Worm (Caenorhabditis elegans) whole organism, L4 larva: ENCODE results near the gene ZK1127.13.

Source experiments
- Y75B8A.6 ChIP-seq: fragments of 200-800 bp; sonication (Bioruptor generic); IDR thresholded peaks from 2 replicates; pipeline ENCODE4 v1.3.6; 2022; ENCODE audit warnings: missing genetic modification reagents, missing genetic modification characterization, missing compliant biosample characterization
- aly-2 ChIP-seq: sonication (generic microtip); optimal IDR thresholded peaks from 2 replicates; lab custom pipeline; 2018; ENCODE audit warnings: missing biosample characterization, missing genetic modification characterization
- ceh-32 ChIP-seq: sonication (generic microtip); optimal IDR thresholded peaks from 2 replicates; lab custom pipeline; 2016; ENCODE audit warnings: mild to moderate bottlenecking, missing genetic modification characterization, missing compliant biosample characterization; ENCODE audit not compliant: poor library complexity
- dmd-8 ChIP-seq: fragments of 200-800 bp; sonication (Bioruptor generic); IDR thresholded peaks from 2 replicates; pipeline ENCODE4 v1.3.6; 2022; ENCODE audit warnings: missing genetic modification characterization, missing compliant biosample characterization
- hlh-30 ChIP-seq: sonication (generic microtip); optimal IDR thresholded peaks from 2 replicates; lab custom pipeline; 2017; ENCODE audit warnings: antibody characterized with exemption, mild to moderate bottlenecking, missing genetic modification characterization, missing compliant biosample characterization; ENCODE audit not compliant: insufficient read depth
- jun-1 ChIP-seq: fragments of 150-350 bp; optimal IDR thresholded peaks from 2 replicates; lab custom pipeline; 2014; ENCODE audit warnings: missing biosample characterization, missing genetic modification reagents, missing genetic modification characterization
- lsy-2 ChIP-seq, 2 experiments: fragments of 150-350 bp in 1 of 2; sonication (generic microtip) in 1 of 2; optimal IDR thresholded peaks; 2 replicates each; lab custom pipeline; 2014 to 2017; ENCODE audit warnings: missing biosample characterization in 2 of 2, missing genetic modification characterization in 2 of 2
- nhr-11 ChIP-seq: fragments of 150-350 bp; optimal IDR thresholded peaks from 2 replicates; lab custom pipeline; 2014; ENCODE audit warnings: missing biosample characterization, missing genetic modification characterization
- skn-1 ChIP-seq: fragments of 150-350 bp; optimal IDR thresholded peaks from 2 replicates; lab custom pipeline; 2014; ENCODE audit warnings: missing biosample characterization, missing genetic modification characterization
- unc-62 ChIP-seq, 3 experiments: fragments of 150-350 bp in 1 of 3; sonication (generic microtip); optimal IDR thresholded peaks in 2 of 3; peaks in 1 of 3; 1 replicate in 1 of 3; 2 replicates in 2 of 3; lab custom pipeline; 2014 to 2017; ENCODE audit warnings: missing biosample characterization in 3 of 3, missing genetic modification characterization in 3 of 3, missing genetic modification reagents in 3 of 3, missing genotype in 1 of 3
- zip-2 ChIP-seq: fragments of 150-350 bp; optimal IDR thresholded peaks from 2 replicates; lab custom pipeline; 2014; ENCODE audit warnings: missing biosample characterization, missing genetic modification characterization
- ztf-11 ChIP-seq: fragments of 150-350 bp; optimal IDR thresholded peaks from 2 replicates; lab custom pipeline; 2014; ENCODE audit warnings: missing biosample characterization, missing genetic modification characterization
- ztf-7 ChIP-seq: fragments of 150-350 bp; optimal IDR thresholded peaks from 2 replicates; lab custom pipeline; 2014; ENCODE audit warnings: missing biosample characterization, missing genetic modification characterization

- no peak for TF ChIP-seq lsy-2 (tag; optimal IDR thresholded peaks at IDR 0.05; lab: Kevin White, UChicago)
- TF ChIP-seq aly-2: no peak
- TF ChIP-seq ztf-7 (tag; lab: Kevin White, UChicago): no peak
- TF ChIP-seq unc-62 (GFP tag; optimal IDR thresholded peaks at IDR 0.05 in 1 of 2; lab: Kevin White, UChicago): peak in 1 of 2 experiments; percentile 19
- TF ChIP-seq unc-62 (tag; optimal IDR thresholded peaks at IDR 0.05; lab: Kevin White, UChicago): no peak
- TF ChIP-seq jun-1: no peak
- TF ChIP-seq ceh-32 (tag; lab: Kevin White, UChicago): no peak
- TF ChIP-seq skn-1: no peak
- TF ChIP-seq Y75B8A.6 (GFP tag; lab: Robert Waterston, UW): no peak
- no peak for TF ChIP-seq nhr-11
- no peak for TF ChIP-seq dmd-8 (GFP tag; lab: Robert Waterston, UW)
- no peak for TF ChIP-seq hlh-30 (tag; lab: Kevin White, UChicago)
- no peak for TF ChIP-seq zip-2 (tag; lab: Kevin White, UChicago)
- TF ChIP-seq ztf-11 (tag; lab: Kevin White, UChicago): no peak
Observed at ce11 chrII:7049470-7049869, 3.6 kb upstream of the ZK1127.13 start.
